Fruit fly (Drosophila melanogaster) S2 (cell line): Measurements from ENCODE around the gene dor.

ENCODE experiments used
- CG8478 ChIP-seq: fragments of >200 bp; optimal IDR thresholded peaks from 2 replicates; lab custom pipeline; 2018
- CTCF ChIP-seq, 2 experiments: fragments of >200 bp; optimal IDR thresholded peaks; 2 replicates each; lab custom pipeline; 2018

Gene dor

DNA sequence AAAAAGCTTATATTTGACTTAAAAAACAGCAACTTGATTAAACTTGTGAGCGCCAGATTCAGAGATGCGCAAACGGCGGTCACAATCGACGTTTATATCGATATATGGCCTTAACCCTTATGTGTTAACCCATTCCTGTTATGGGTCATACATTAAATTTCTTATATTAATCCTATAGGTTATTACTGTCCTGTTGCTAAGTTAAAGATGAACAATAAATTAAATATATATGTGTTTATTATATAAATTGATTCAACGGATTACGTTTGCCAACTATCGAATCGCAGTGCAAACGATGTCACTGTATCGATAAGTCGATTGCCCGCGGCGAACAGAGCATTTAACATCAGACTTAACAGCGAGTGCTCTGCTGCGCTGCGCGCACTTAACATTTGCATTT is 4.4 kb downstream of the dor start, which contains the start of the genes CG3740 and hfw:
Gene CG3740 (minus strand): TSS at position 84 of the 400 bp plus-strand sequence.
Gene hfw (plus strand): TSS at position 357 of the 400 bp plus-strand sequence.
- no peak for TF ChIP-seq CG8478 (lab: Kevin White, UChicago)

DNA sequence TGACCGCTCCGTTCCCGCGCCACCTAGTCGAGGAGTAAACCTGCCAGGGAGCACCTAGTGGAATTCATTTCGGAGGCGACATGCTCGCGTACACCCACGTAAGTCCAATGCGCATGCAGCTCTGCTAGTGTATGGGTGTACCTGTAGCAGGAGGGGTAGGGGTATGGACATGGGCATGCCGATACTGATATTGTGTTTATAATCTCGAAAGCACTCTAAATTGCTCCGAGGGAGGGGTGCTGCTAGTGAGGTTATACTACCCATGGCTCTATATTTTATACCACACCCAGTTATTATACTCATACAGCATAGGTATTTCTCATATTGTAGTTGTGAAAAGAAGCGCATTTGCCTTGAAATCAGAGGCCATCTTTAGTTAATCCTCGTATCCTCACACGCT is 5.0 kb downstream of the dor start:
- no peak for TF ChIP-seq CG8478 (lab: Kevin White, UChicago)
- no peak for TF ChIP-seq CTCF (optimal IDR thresholded peaks at IDR 0.05; lab: Kevin White, UChicago)

DNA sequence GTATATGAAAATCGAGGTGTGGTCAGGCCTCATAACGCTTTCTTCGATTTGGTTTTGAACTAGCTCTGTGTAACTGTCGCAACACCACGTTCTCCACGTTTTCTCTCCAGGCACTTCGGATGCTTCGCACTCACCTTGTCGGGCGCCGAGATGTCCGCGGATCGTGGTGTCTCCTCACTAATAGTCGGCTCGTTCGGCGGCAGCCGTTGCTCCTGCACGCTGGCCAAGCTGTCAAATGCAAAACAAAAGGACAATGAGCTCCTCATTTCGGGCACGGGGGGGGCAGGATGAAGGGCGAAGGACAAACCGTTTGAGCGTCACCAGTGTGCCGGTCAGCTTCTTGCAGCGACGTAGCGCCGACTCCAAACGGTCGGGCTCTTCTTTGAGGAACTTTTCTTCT is 16.4 kb downstream of the dor start, which contains the start of gene CG14797:
Gene CG14797 (plus strand): TSS at position 301 of the 400 bp plus-strand sequence.
- TF ChIP-seq CG8478 (lab: Kevin White, UChicago) (no peak), CTCF (optimal IDR thresholded peaks at IDR 0.05; lab: Kevin White, UChicago) (no peak)

DNA sequence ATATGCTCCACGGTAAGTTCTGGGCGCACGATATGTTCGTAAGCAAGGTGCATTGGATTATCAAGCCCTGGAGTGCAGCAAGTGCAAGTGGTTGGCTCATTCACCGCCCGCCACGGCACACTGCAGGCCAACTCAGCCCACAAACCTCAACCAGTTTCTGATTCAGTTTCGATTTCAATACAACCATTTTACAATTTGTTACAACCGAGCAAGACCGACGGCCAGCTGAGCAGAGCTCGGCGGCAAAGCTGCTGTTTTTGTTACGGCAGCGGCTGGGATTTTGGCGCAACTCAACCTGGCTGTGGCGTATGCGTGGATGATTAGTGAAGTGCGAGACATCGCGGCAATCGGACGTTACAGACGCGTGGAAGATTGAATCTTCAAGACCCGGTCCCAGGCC is 21.5 kb downstream of the dor start, which contains the start of gene b6:
Gene b6 (plus strand): TSS at position 320 of the 400 bp plus-strand sequence.
- TF ChIP-seq CG8478 (lab: Kevin White, UChicago), result no peak
- no peak for TF ChIP-seq CTCF (optimal IDR thresholded peaks at IDR 0.05; lab: Kevin White, UChicago)

DNA sequence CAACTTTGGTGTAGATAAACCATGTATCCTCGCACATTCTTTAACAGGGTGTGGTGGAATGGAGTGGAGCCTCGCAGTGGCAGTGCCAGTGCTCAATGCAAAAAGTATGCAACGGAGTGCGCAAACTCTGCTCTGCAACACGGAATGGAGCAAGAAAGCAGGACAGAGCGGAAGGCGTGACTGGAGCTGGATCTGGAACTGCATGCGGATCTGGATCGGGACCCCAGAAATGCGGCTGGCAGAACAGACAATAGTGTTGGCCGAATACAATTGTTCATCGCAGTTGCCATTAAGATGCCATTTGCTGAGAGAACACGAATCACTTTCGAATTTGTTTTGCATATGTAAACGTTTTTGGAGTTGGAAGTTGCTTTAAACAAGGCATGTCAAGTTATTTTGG is 26.6 kb downstream of the dor start:
- no peak for TF ChIP-seq CTCF (optimal IDR thresholded peaks at IDR 0.05; lab: Kevin White, UChicago)

DNA sequence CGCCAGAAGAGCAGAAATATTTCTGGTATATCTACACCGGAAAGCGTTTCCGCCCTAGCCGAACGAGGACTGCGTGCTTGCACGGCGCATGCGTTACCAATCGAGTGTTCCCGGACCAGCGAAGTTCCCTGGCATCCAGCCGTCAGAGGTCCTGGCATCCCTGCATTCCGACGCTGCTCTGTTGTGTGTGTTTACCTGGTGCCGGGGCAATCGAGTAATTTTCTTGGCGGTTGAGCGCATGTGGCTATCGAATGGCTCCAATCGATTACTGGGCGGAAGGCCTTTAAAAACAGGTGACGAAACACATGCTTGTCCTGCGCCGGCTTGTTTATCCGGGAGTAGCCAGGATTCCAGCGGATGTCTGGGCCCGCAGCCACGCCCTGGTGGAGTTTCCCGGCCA is 27.7 kb downstream of the dor start, which contains the start of gene CG32809:
Gene CG32809 (minus strand): TSS at position 216 of the 400 bp plus-strand sequence.
- TF ChIP-seq CTCF (optimal IDR thresholded peaks at IDR 0.05; lab: Kevin White, UChicago) (no peak), CG8478 (lab: Kevin White, UChicago) (no peak)

DNA sequence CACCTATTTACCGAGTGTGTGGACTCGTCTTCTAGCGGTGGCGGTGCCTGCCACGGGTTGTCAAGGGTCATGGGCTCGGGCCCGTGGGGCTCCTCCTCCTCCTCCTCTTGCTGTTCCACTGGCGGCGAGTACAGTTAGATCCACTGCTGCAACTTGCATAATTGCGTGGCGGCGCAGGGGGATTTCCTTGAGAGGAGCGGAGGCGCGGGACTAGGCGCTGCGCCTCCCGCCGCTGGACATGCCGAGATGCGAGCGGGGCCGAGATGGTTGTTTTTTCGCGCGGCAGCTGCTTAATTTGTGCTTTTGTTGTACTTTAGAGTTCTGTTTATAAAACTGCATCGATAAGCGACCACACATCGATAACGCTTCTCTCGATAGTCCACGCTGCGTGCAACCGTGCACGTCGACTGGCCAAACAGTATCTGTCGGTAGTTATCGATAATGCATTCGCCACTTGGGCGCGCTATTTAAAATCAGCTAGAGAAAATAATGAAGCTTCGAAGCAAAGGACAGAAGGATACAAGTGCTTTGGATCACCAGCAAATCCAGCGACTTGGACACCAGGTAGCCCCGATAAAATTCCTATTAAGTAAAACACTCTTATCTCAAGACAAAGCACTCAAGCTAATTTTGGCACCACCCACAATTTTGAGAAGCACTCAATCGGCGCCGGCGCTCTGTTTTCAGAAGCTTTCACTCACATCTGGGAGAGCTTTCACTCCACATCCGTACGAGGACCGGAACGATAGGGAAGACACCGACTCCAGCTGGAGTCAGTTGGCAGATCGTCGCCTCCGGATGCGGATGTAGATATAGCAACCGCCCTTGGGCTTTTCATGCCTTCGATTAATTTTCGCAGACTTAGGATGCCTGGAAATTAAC is 30.9 kb downstream of the dor start, which contains the start of gene a6:
Gene a6 (minus strand): TSS at position 361 of the 882 bp plus-strand sequence.
- no peak for TF ChIP-seq CG8478 (lab: Kevin White, UChicago)
- peak in 1 of 2 experiments; percentile 2 for TF ChIP-seq CTCF (optimal IDR thresholded peaks at IDR 0.05; lab: Kevin White, UChicago)

DNA sequence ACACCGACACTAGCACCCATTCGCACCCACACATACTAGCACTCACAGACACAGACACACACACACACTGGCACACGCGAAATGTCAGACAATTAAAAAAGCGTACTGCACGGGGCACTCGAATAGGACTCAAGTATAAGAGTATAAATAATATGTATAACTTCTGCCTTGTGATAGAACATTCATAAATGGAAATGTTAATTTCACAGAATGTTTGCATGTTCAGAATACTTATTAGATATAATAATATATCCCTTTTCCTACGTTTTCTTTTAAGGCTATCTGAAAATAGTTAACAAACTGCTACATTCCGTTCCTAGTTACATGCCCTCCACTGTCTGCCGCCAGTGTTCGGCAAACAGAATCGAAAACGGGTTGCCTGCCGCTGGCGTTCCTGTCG is 41.1 kb downstream of the dor start:
- TF ChIP-seq CG8478 (lab: Kevin White, UChicago) (no peak), CTCF (optimal IDR thresholded peaks at IDR 0.05; lab: Kevin White, UChicago) (no peak)

DNA sequence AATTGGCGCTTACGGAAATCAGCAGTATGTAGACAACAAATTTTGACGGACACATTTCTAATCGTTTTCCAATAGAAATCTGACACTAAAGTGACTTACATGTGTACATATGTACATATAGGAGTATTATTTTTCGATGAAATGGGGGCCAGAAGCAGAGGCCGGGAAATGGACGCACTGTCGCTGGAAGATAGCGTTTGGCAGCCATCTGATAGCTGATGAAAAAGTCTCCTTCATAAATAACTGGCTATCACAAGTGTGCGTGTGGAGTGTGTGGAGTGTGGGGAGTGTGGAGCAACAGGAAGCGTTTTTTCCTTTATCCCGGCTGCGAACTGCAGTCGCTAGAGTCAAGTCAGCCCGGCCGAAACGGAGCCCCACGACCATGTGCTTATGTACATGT is 45.2 kb downstream of the dor start, which contains the start of gene CG3795:
Gene CG3795 (minus strand): TSS at position 101 of the 400 bp plus-strand sequence.
- TF ChIP-seq CG8478 (lab: Kevin White, UChicago) (no peak), CTCF (optimal IDR thresholded peaks at IDR 0.05; lab: Kevin White, UChicago) (no peak)

DNA sequence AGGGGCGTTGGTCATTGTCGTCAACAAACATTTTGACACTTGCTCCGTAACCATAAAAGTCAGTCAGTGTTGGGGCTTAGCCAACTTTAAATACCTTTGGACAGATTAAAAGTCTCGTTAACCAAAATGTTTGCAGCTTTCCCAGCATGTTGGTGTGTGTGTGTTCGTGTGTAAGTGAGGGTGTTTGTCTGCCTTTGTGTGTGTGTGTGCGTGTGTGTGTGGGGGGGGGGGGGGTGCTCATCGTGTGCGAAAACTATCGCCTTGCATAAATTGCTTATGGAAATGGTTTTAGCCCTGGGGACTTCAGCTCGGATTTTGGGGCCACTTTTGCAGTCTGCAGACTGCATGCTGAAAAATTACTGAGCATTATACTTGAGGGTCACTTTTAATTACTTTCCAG is 50.0 kb downstream of the dor start:
- TF ChIP-seq CTCF (optimal IDR thresholded peaks at IDR 0.05; lab: Kevin White, UChicago), result no peak
